Fruit fly (Drosophila melanogaster) whole organism, pupa: ENCODE results near the gene Asciz.

Experiments used
- CG12605 ChIP-seq: fragments of 200-800 bp; sonication (Bioruptor generic); IDR thresholded peaks from 2 replicates; pipeline ENCODE4 v1.3.6; 2022; ENCODE audit warnings: missing biosample characterization, missing genetic modification characterization
- CG34367 ChIP-seq: fragments of 200-800 bp; sonication (Bioruptor generic); optimal IDR thresholded peaks from 2 replicates; lab custom pipeline; 2018; ENCODE audit warnings: missing biosample characterization, mild to moderate bottlenecking, missing genetic modification characterization
- D1 ChIP-seq: fragments of 200-800 bp; sonication (Bioruptor generic); optimal IDR thresholded peaks from 2 replicates; lab custom pipeline; 2018; ENCODE audit warnings: missing biosample characterization, mild to moderate bottlenecking, missing genetic modification characterization, moderate library complexity
- rn ChIP-seq: fragments of 200-800 bp; sonication (Bioruptor generic); IDR thresholded peaks from 2 replicates; pipeline ENCODE4 v1.3.6; 2022; ENCODE audit warnings: missing biosample characterization, missing genetic modification characterization

DNA sequence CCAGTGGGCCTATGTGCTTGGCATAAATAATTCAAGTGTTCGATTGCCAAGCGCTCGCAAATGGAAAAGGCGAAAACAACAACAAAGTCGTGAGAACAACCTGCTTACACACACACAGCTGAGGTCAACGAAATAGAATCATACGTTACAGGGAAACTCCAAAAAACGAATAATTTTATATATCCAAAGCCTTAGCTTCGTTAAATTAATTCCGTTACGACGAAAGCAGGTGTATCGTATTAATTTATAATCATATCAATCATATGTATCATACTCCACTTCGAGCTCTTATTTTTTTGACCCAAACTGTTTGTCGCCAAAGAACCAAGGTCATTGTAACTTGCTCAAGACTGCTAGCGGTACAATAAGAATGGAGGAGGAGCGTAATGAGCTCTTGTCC is 13.4 kb upstream of the Asciz start:
- peak; percentile 89 for TF ChIP-seq CG34367
- peak; percentile 78 for TF ChIP-seq rn (GFP tag; lab: Robert Waterston, UW)
- no peak for TF ChIP-seq D1 (tag; lab: Kevin White, UChicago)
- TF ChIP-seq CG12605 (GFP tag; lab: Robert Waterston, UW) = peak; percentile 91
